Fruit fly (Drosophila melanogaster) S2 (cell line): ENCODE results near the gene PolI.

Experiments used
- CG8478 ChIP-seq: fragments of >200 bp; optimal IDR thresholded peaks from 2 replicates; lab custom pipeline; 2018
- CTCF ChIP-seq, 2 experiments: fragments of >200 bp; optimal IDR thresholded peaks; 2 replicates each; lab custom pipeline; 2018

- TF ChIP-seq CTCF (optimal IDR thresholded peaks at IDR 0.05; lab: Kevin White, UChicago) (no peak), CG8478 (lab: Kevin White, UChicago) (no peak)
Measured at dm6 chr3R:8203367-8203766, 29.9 kb upstream of the PolI start.
